Worm (Caenorhabditis elegans) whole organism, mixed stage, embryonic: Measurements from ENCODE around the gene srz-14.

Source experiments
- ceh-83 ChIP-seq: fragments of 200-800 bp; sonication (Bioruptor generic); optimal IDR thresholded peaks from 2 replicates; lab custom pipeline; 2018; ENCODE audit warnings: mild to moderate bottlenecking, missing genetic modification characterization, missing compliant biosample characterization
- cnd-1 ChIP-seq: fragments of 200-800 bp; sonication (Bioruptor generic); optimal IDR thresholded peaks from 2 replicates; lab custom pipeline; 2018; ENCODE audit warnings: mild to moderate bottlenecking, missing genetic modification characterization, missing compliant biosample characterization
- elt-3 ChIP-seq: fragments of 150-350 bp; optimal IDR thresholded peaks from 2 replicates; lab custom pipeline; 2014; ENCODE audit warnings: missing biosample characterization, missing genetic modification characterization
- hlh-1 ChIP-seq: fragments of 150-350 bp; optimal IDR thresholded peaks from 2 replicates; lab custom pipeline; 2014; ENCODE audit warnings: missing biosample characterization, missing genetic modification reagents, missing genetic modification characterization
- lin-13 ChIP-seq: fragments of 150-350 bp; optimal IDR thresholded peaks from 2 replicates; lab custom pipeline; 2014; ENCODE audit warnings: missing biosample characterization, missing genetic modification characterization
- mep-1 ChIP-seq: fragments of 150-350 bp; optimal IDR thresholded peaks from 2 replicates; lab custom pipeline; 2017; ENCODE audit warnings: missing biosample characterization, missing genetic modification reagents, missing genetic modification characterization, inconsistent platforms
- nhr-237 ChIP-seq: fragments of 150-350 bp; optimal IDR thresholded peaks from 2 replicates; lab custom pipeline; 2014; ENCODE audit warnings: missing biosample characterization, missing genetic modification characterization
- pha-4 ChIP-seq: fragments of 150-350 bp; optimal IDR thresholded peaks from 2 replicates; lab custom pipeline; 2018; ENCODE audit warnings: missing biosample characterization, missing genetic modification reagents, missing genetic modification characterization
- sem-2 ChIP-seq: fragments of 200-800 bp; sonication (Bioruptor generic); optimal IDR thresholded peaks from 2 replicates; lab custom pipeline; 2018; ENCODE audit warnings: mild to moderate bottlenecking, missing genetic modification characterization, missing compliant biosample characterization
- snpc-4 ChIP-seq: fragments of 150-350 bp; optimal IDR thresholded peaks from 2 replicates; lab custom pipeline; 2014; ENCODE audit warnings: missing biosample characterization, missing genetic modification characterization
- unc-62 ChIP-seq: fragments of 150-350 bp; optimal IDR thresholded peaks from 2 replicates; lab custom pipeline; 2014; ENCODE audit warnings: missing biosample characterization, missing genetic modification reagents, missing genetic modification characterization
- ztf-11 ChIP-seq: fragments of 150-350 bp; optimal IDR thresholded peaks from 2 replicates; lab custom pipeline; 2014; ENCODE audit warnings: missing biosample characterization, missing genetic modification characterization

DNA sequence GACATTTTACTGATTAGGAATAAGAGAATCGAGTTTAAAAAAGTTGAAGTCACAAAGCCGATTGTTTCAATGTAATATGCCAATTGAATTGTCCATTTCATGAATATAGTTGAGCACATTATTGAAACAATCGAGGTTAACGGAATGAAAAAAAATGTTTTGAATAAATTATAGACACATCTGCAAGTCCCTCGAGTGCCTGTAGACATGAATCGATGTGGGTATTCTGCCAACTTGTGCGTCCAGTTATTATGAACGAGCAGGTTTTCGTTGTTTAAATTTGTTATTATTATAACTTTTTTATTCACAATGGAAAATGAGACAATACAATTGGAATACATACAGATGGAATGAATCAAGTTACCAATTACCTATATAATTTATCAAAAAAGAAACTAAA is 25.1 kb upstream of the srz-14 start, which contains the start of gene str-99:
- TF ChIP-seq lin-13 (tag; lab: Kevin White, UChicago) (no peak), nhr-237 (tag; lab: Kevin White, UChicago) (no peak), mep-1 (tag; lab: Kevin White, UChicago) (no peak), unc-62 (GFP tag; lab: Kevin White, UChicago) (no peak), hlh-1 (tag; lab: Kevin White, UChicago) (no peak), cnd-1 (tag; lab: Kevin White, UChicago) (no peak), pha-4 (tag; lab: Kevin White, UChicago) (no peak), elt-3 (tag; lab: Kevin White, UChicago) (no peak), ztf-11 (tag; lab: Kevin White, UChicago) (no peak), ceh-83 (GFP tag; lab: Kevin White, UChicago) (no peak), sem-2 (no peak), snpc-4 (tag; lab: Kevin White, UChicago) (no peak)
